Fruit fly (Drosophila melanogaster): ENCODE results near the gene axo.

- TF ChIP-seq sage (GFP tag; optimal IDR thresholded peaks at IDR 0.05) (peak; percentile 77), Vsx2 (GFP tag; optimal IDR thresholded peaks at IDR 0.05; ENCODE audit: partially characterized antibody) (no peak), foxo (GFP tag; optimal IDR thresholded peaks at IDR 0.05) (peak; percentile 45 to 77), GATAd (GFP tag; optimal IDR thresholded peaks at IDR 0.05) (no peak), fru (GFP tag; optimal IDR thresholded peaks at IDR 0.05) (peak; percentile 77), woc (GFP tag; optimal IDR thresholded peaks at IDR 0.05) (peak; percentile 82), Hr83 (GFP tag; optimal IDR thresholded peaks at IDR 0.05; ENCODE audit: poor library complexity, severe bottlenecking) (peak; percentile 24), Dfd (GFP tag; optimal IDR thresholded peaks at IDR 0.05) (no peak)
Measured at dm6 chr3L:4613083-4613482, 74.0 kb downstream of the axo start.
